In the genomic region with DNA sequence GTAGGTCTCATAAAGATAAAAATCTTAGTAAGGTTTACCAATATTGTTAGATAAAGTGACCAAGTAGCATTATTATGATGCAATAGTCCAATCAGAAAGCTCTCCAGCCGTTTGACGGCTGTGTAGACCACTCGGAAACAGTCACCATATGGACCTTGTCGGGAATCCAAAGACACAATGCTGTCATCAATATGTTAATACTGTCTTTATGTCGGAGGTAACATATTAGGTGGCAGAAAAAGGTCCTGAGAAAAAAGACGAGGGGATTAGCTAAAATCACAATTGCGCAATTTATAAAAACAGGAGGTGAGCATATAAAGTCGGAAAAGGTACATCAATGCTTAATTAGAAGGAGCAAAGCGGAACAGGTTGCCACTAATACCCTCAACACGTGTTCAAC, we compare ENCODE assay signal across 2 worm cellular contexts.
TF ChIP-seq lines count a peak whose summit lies in the region.

No protein-coding gene starts in this region.

TF ChIP-seq in whole organism, early embryonic, 17 proteins besides CTCF, POLR2A, EP300 and RAD21:
- TF ChIP-seq scrt-1 (GFP tag; IDR thresholded peaks at IDR 0.05; lab: Robert Waterston, UW) (no peak), ceh-36 (tag; optimal IDR thresholded peaks at IDR 0.05; lab: Kevin White, UChicago) (peak; percentile 31)

TF ChIP-seq in whole organism, mixed stage, embryonic, 35 proteins besides CTCF, POLR2A, EP300 and RAD21:
- TF ChIP-seq drap-1 (GFP tag; optimal IDR thresholded peaks at IDR 0.05; lab: Kevin White, UChicago): no peak
- TF ChIP-seq elt-1 (tag; optimal IDR thresholded peaks at IDR 0.05; lab: Kevin White, UChicago; ENCODE audit: borderline replicate concordance, insufficient read depth): peak; percentile 46
- peak; percentile 8 for TF ChIP-seq unc-62 (GFP tag; optimal IDR thresholded peaks at IDR 0.05; lab: Kevin White, UChicago)
- peak; percentile 39 for TF ChIP-seq zip-8 (tag; optimal IDR thresholded peaks at IDR 0.05; lab: Kevin White, UChicago)
- TF ChIP-seq nhr-2 (tag; optimal IDR thresholded peaks at IDR 0.05; lab: Kevin White, UChicago): peak; percentile 83
- no peak for TF ChIP-seq lin-13 (tag; optimal IDR thresholded peaks at IDR 0.05; lab: Kevin White, UChicago)
- TF ChIP-seq cnd-1 (tag; optimal IDR thresholded peaks at IDR 0.05; lab: Kevin White, UChicago): peak; percentile 54
